Worm (Caenorhabditis elegans) whole organism, early embryonic: ENCODE measurements around the gene W06H8.6.

Experiments used
- B0310.2 ChIP-seq: sonication (generic microtip); optimal IDR thresholded peaks from 2 replicates; lab custom pipeline; 2016; ENCODE audit warnings: mild to moderate bottlenecking, missing genetic modification characterization, missing compliant biosample characterization
- ama-1 ChIP-seq: fragments of 150-350 bp; optimal IDR thresholded peaks from 2 replicates; lab custom pipeline; 2014
- ets-7 ChIP-seq: sonication (generic microtip); optimal IDR thresholded peaks from 2 replicates; lab custom pipeline; 2016; ENCODE audit warnings: missing genotype, missing genetic modification characterization, missing compliant biosample characterization
- flt-1 ChIP-seq: fragments of 200-800 bp; sonication (Bioruptor generic); IDR thresholded peaks from 2 replicates; pipeline ENCODE4 v1.3.6; 2022; ENCODE audit warnings: missing genetic modification characterization, missing compliant biosample characterization
- hnd-1 ChIP-seq: sonication (generic microtip); optimal IDR thresholded peaks from 2 replicates; lab custom pipeline; 2016; ENCODE audit warnings: missing genetic modification characterization, missing compliant biosample characterization
- pes-1 ChIP-seq: fragments of 200-800 bp; sonication (Bioruptor generic); IDR thresholded peaks from 2 replicates; pipeline ENCODE4 v1.3.6; 2022; ENCODE audit warnings: missing genetic modification reagents, missing genetic modification characterization, missing compliant biosample characterization

DNA sequence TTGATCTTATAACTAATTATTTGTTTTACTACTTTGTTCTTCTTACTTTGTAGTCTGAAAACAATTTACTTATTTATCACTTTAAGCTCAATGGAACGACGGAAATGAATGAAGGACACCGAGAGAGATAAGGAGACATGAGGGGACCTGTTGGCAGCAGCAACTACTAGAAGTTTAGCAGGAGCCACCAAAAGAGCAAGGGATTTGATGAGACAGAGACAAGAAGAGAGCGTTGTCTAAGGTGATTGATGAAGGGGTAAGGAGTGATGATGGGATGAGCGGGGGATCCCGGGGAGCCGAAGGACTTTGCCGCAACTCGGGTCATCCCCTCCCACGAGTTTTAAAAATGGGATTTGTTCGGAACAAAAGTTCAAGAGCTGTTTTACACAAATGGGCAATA lies 24.2 kb downstream of the W06H8.6 start, which contains the start of gene ttn-1:
- TF ChIP-seq ets-7 (tag; lab: Kevin White, UChicago) (no peak), hnd-1 (tag; lab: Kevin White, UChicago) (no peak), flt-1 (no peak), B0310.2 (tag; lab: Kevin White, UChicago) (no peak), pes-1 (GFP tag; lab: Robert Waterston, UW) (no peak), ama-1 (lab: Kevin White, UChicago) (no peak)
